Worm (Caenorhabditis elegans) whole organism, L2 larva: ENCODE data around the gene hlh-25.

ENCODE experiments used
- C34F6.9 ChIP-seq: fragments of 150-350 bp; optimal IDR thresholded peaks from 2 replicates; lab custom pipeline; 2014; ENCODE audit warnings: missing biosample characterization, missing genetic modification characterization
- F13H6.1 ChIP-seq: sonication (generic microtip); optimal IDR thresholded peaks from 2 replicates; lab custom pipeline; 2016; ENCODE audit warnings: missing genetic modification characterization, missing compliant biosample characterization
- R02D3.7 ChIP-seq: fragments of 150-350 bp; optimal IDR thresholded peaks from 2 replicates; lab custom pipeline; 2014; ENCODE audit warnings: missing biosample characterization, missing genetic modification characterization
- alr-1 ChIP-seq: fragments of 150-350 bp; optimal IDR thresholded peaks from 2 replicates; lab custom pipeline; 2014; ENCODE audit warnings: missing biosample characterization, missing genetic modification characterization
- aly-2 ChIP-seq: fragments of 150-350 bp; optimal IDR thresholded peaks from 2 replicates; lab custom pipeline; 2014; ENCODE audit warnings: missing biosample characterization, missing genetic modification characterization
- ama-1 ChIP-seq: fragments of 150-350 bp; optimal IDR thresholded peaks from 2 replicates; lab custom pipeline; 2018; ENCODE audit warnings: inconsistent platforms
- blmp-1 ChIP-seq: sonication (generic microtip); optimal IDR thresholded peaks from 2 replicates; lab custom pipeline; 2017; ENCODE audit warnings: missing genetic modification characterization, mild to moderate bottlenecking, missing compliant biosample characterization, antibody characterized with exemption, moderate library complexity; ENCODE audit not compliant: insufficient read depth
- ceh-16 ChIP-seq: fragments of 150-350 bp; optimal IDR thresholded peaks from 2 replicates; lab custom pipeline; 2014; ENCODE audit warnings: missing biosample characterization, missing genetic modification characterization
- ceh-82 ChIP-seq: fragments of 150-350 bp; optimal IDR thresholded peaks from 2 replicates; lab custom pipeline; 2014; ENCODE audit warnings: missing biosample characterization, missing genetic modification characterization
- dmd-4 ChIP-seq: sonication (generic microtip); optimal IDR thresholded peaks from 2 replicates; lab custom pipeline; 2017; ENCODE audit warnings: missing biosample characterization, missing genetic modification characterization
- elt-1 ChIP-seq: fragments of 150-350 bp; optimal IDR thresholded peaks from 2 replicates; lab custom pipeline; 2014; ENCODE audit warnings: missing biosample characterization, missing genetic modification characterization
- fos-1 ChIP-seq: fragments of 150-350 bp; optimal IDR thresholded peaks from 2 replicates; lab custom pipeline; 2014; ENCODE audit warnings: missing biosample characterization, missing genetic modification characterization
- gmeb-1 ChIP-seq: fragments of 150-350 bp; optimal IDR thresholded peaks from 2 replicates; lab custom pipeline; 2014; ENCODE audit warnings: missing biosample characterization, missing genetic modification characterization
- lin-13 ChIP-seq: fragments of 150-350 bp; optimal IDR thresholded peaks from 2 replicates; lab custom pipeline; 2014; ENCODE audit warnings: missing biosample characterization, missing genetic modification reagents, missing genetic modification characterization
- lsy-2 ChIP-seq, 2 experiments: fragments of 150-350 bp in 1 of 2; sonication (generic microtip) in 1 of 2; optimal IDR thresholded peaks; 2 replicates each; lab custom pipeline; 2014 to 2017; ENCODE audit warnings: missing biosample characterization in 2 of 2, missing genetic modification characterization in 2 of 2
- mbf-1 ChIP-seq: sonication (generic microtip); optimal IDR thresholded peaks from 2 replicates; lab custom pipeline; 2017; ENCODE audit warnings: missing biosample characterization, missing genetic modification characterization
- nhr-12 ChIP-seq: fragments of 150-350 bp; optimal IDR thresholded peaks from 2 replicates; lab custom pipeline; 2014; ENCODE audit warnings: missing biosample characterization, missing genetic modification characterization
- nhr-129 ChIP-seq: fragments of 150-350 bp; optimal IDR thresholded peaks from 2 replicates; lab custom pipeline; 2014; ENCODE audit warnings: missing biosample characterization, missing genetic modification characterization
- nhr-21 ChIP-seq: fragments of 150-350 bp; optimal IDR thresholded peaks from 2 replicates; lab custom pipeline; 2014; ENCODE audit warnings: missing biosample characterization, missing genetic modification characterization
- nhr-237 ChIP-seq: fragments of 150-350 bp; optimal IDR thresholded peaks from 2 replicates; lab custom pipeline; 2014; ENCODE audit warnings: missing biosample characterization, missing genetic modification characterization
- nhr-25 ChIP-seq: fragments of 150-350 bp; sonication (generic microtip); optimal IDR thresholded peaks from 3 replicates; lab custom pipeline; 2014; ENCODE audit warnings: missing biosample characterization, missing genetic modification characterization
- nhr-77 ChIP-seq: fragments of 150-350 bp; optimal IDR thresholded peaks from 2 replicates; lab custom pipeline; 2014; ENCODE audit warnings: missing biosample characterization, missing genetic modification characterization
- peb-1 ChIP-seq: fragments of 150-350 bp; optimal IDR thresholded peaks from 2 replicates; lab custom pipeline; 2014; ENCODE audit warnings: missing biosample characterization, missing genetic modification characterization
- skn-1 ChIP-seq: sonication (generic microtip); optimal IDR thresholded peaks from 2 replicates; lab custom pipeline; 2017; ENCODE audit warnings: missing biosample characterization, missing genetic modification characterization
- sma-9 ChIP-seq, 2 experiments: fragments of 150-350 bp in 1 of 2; sonication (generic microtip) in 1 of 2; optimal IDR thresholded peaks; 2 replicates each; lab custom pipeline; 2014 to 2016; ENCODE audit warnings: missing genetic modification characterization in 2 of 2, mild to moderate bottlenecking in 1 of 2, missing biosample characterization in 1 of 2, missing compliant biosample characterization in 1 of 2, missing genetic modification reagents in 1 of 2, moderate library complexity in 1 of 2
- unc-39 ChIP-seq: fragments of 150-350 bp; optimal IDR thresholded peaks from 2 replicates; lab custom pipeline; 2014; ENCODE audit warnings: missing biosample characterization, missing genetic modification characterization
- unc-55 ChIP-seq: fragments of 150-350 bp; sonication (generic microtip); optimal IDR thresholded peaks from 3 replicates; lab custom pipeline; 2014; ENCODE audit warnings: missing biosample characterization, missing genetic modification reagents, missing genetic modification characterization
- unc-62 ChIP-seq: fragments of 150-350 bp; optimal IDR thresholded peaks from 2 replicates; lab custom pipeline; 2014; ENCODE audit warnings: missing biosample characterization, missing genetic modification reagents, missing genetic modification characterization
- zag-1 ChIP-seq: fragments of 150-350 bp; optimal IDR thresholded peaks from 2 replicates; lab custom pipeline; 2014; ENCODE audit warnings: missing biosample characterization, missing genetic modification characterization
- ztf-1 ChIP-seq: fragments of 200-800 bp; sonication (Bioruptor generic); conservative IDR thresholded peaks from 2 replicates; pipeline ENCODE4 v1.3.6; 2022; ENCODE audit warnings: missing genetic modification characterization, missing compliant biosample characterization
- ztf-4 ChIP-seq: fragments of 150-350 bp; optimal IDR thresholded peaks from 2 replicates; lab custom pipeline; 2014; ENCODE audit warnings: missing biosample characterization, missing genetic modification characterization

Gene hlh-25

ce11 chrII:5511417-5512353 is 23.4 kb upstream of the hlh-25 start:
- TF ChIP-seq nhr-129 (tag; lab: Kevin White, UChicago) (peak; percentile 44), fos-1 (tag; lab: Kevin White, UChicago) (no peak), unc-55 (peak; percentile 44), lsy-2 (tag; optimal IDR thresholded peaks at IDR 0.05; lab: Kevin White, UChicago) (peak in 1 of 2 experiments; percentile 56), ztf-1 (GFP tag; lab: Robert Waterston, UW) (no peak), ceh-82 (no peak), blmp-1 (peak; percentile 13), nhr-25 (tag; lab: Kevin White, UChicago) (no peak), C34F6.9 (tag; lab: Kevin White, UChicago) (peak; percentile 83)

ce11 chrII:5512473-5513097 is 22.5 kb upstream of the hlh-25 start:
- TF ChIP-seq zag-1 (tag; lab: Kevin White, UChicago) = no peak
- TF ChIP-seq sma-9 (GFP tag; optimal IDR thresholded peaks at IDR 0.05; lab: Kevin White, UChicago) = peak; percentile 36
- no peak for TF ChIP-seq sma-9 (tag; optimal IDR thresholded peaks at IDR 0.05; lab: Kevin White, UChicago)
- TF ChIP-seq fos-1 (tag; lab: Kevin White, UChicago) = peak; percentile 91
- peak; percentile 44 for TF ChIP-seq gmeb-1

ce11 chrII:5514846-5515245 is 20.2 kb upstream of the hlh-25 start, which contains the start of gene sahd-1:
Gene sahd-1 (minus strand): TSS chrII:5514945.
- TF ChIP-seq alr-1 (tag; lab: Kevin White, UChicago) (no peak), fos-1 (tag; lab: Kevin White, UChicago) (peak; percentile 45)

ce11 chrII:5515542-5515941 is 19.5 kb upstream of the hlh-25 start, which contains the start of gene ZK177.3:
Gene ZK177.3 (plus strand): TSS chrII:5515842.
- peak; percentile 43 for TF ChIP-seq fos-1 (tag; lab: Kevin White, UChicago)
- no peak for TF ChIP-seq F13H6.1

ce11 chrII:5517643-5518042 is 17.4 kb upstream of the hlh-25 start, which contains the start of gene ZK177.9:
Gene ZK177.9 (minus strand): TSS chrII:5517743.
- no peak for TF ChIP-seq ceh-16 (tag; lab: Kevin White, UChicago)
- no peak for TF ChIP-seq gmeb-1
- no peak for TF ChIP-seq nhr-12 (tag; lab: Kevin White, UChicago)
- no peak for TF ChIP-seq ceh-82
- no peak for TF ChIP-seq nhr-25 (tag; lab: Kevin White, UChicago)
- TF ChIP-seq ama-1 (lab: Kevin White, UChicago) = no peak

- TF ChIP-seq ceh-82 = no peak
- TF ChIP-seq nhr-25 (tag; lab: Kevin White, UChicago) = no peak
- TF ChIP-seq lsy-2 (tag; optimal IDR thresholded peaks at IDR 0.05; lab: Kevin White, UChicago) = no peak
- TF ChIP-seq skn-1 = no peak
- no peak for TF ChIP-seq dmd-4 (tag; lab: Kevin White, UChicago)
- no peak for TF ChIP-seq nhr-21 (tag; lab: Kevin White, UChicago)
- no peak for TF ChIP-seq nhr-129 (tag; lab: Kevin White, UChicago)
- TF ChIP-seq lin-13 (GFP tag; lab: Kevin White, UChicago) = no peak
- TF ChIP-seq unc-55 = no peak
- no peak for TF ChIP-seq ama-1 (lab: Kevin White, UChicago)
- no peak for TF ChIP-seq unc-62 (GFP tag; lab: Kevin White, UChicago)
- TF ChIP-seq unc-39 (tag; lab: Kevin White, UChicago) = no peak
- no peak for TF ChIP-seq mbf-1
- no peak for TF ChIP-seq ztf-4 (tag; lab: Kevin White, UChicago)
- no peak for TF ChIP-seq nhr-77
- TF ChIP-seq zag-1 (tag; lab: Kevin White, UChicago) = no peak
- TF ChIP-seq, all 48 proteins: peak for 0
These were observed 17.0 kb upstream of the hlh-25 start for ce11 chrII:5518055-5518454.

ce11 chrII:5518910-5519309 is 16.1 kb upstream of the hlh-25 start, which contains the start of gene ZK177.2:
Gene ZK177.2 (plus strand): TSS chrII:5519210.
- TF ChIP-seq peb-1 (tag; lab: Kevin White, UChicago) = no peak
- no peak for TF ChIP-seq R02D3.7 (tag; lab: Kevin White, UChicago)
- no peak for TF ChIP-seq ama-1 (lab: Kevin White, UChicago)
- no peak for TF ChIP-seq aly-2 (tag; lab: Kevin White, UChicago)
- TF ChIP-seq nhr-237 (tag; lab: Kevin White, UChicago) = no peak
- no peak for TF ChIP-seq elt-1 (tag; lab: Kevin White, UChicago)
